Fruit fly (Drosophila melanogaster) whole organism, embryonic: ENCODE results near the gene Peritrophin-A.

ENCODE experiments used
- CG10274 ChIP-seq: fragments of 200-800 bp; sonication (Bioruptor generic); optimal IDR thresholded peaks from 3 replicates; lab custom pipeline; 2017; ENCODE audit warnings: missing biosample characterization, mild to moderate bottlenecking, missing genetic modification characterization
- CG12071 ChIP-seq: fragments of 200-800 bp; sonication (Bioruptor generic); optimal IDR thresholded peaks from 3 replicates; lab custom pipeline; 2018; ENCODE audit warnings: missing biosample characterization, mild to moderate bottlenecking, missing genetic modification characterization
- CG12219 ChIP-seq: fragments of 200-800 bp; sonication (Bioruptor generic); optimal IDR thresholded peaks from 3 replicates; lab custom pipeline; 2018; ENCODE audit warnings: missing biosample characterization, mild to moderate bottlenecking, missing genetic modification characterization
- CG12769 ChIP-seq: fragments of 200-800 bp; sonication (Bioruptor generic); optimal IDR thresholded peaks from 2 replicates; lab custom pipeline; 2019; ENCODE audit warnings: missing biosample characterization, mild to moderate bottlenecking, missing genetic modification characterization, moderate library complexity
- CG13296 ChIP-seq: fragments of 200-800 bp; sonication (Bioruptor generic); optimal IDR thresholded peaks from 3 replicates; lab custom pipeline; 2018; ENCODE audit warnings: missing biosample characterization, mild to moderate bottlenecking, missing genetic modification characterization
- CG13424 ChIP-seq: fragments of 200-800 bp; sonication (Bioruptor generic); optimal IDR thresholded peaks from 2 replicates; lab custom pipeline; 2019; ENCODE audit warnings: missing biosample characterization, mild to moderate bottlenecking, missing genetic modification characterization, moderate library complexity
- CG14050 ChIP-seq: fragments of 200-800 bp; sonication (Bioruptor generic); IDR thresholded peaks from 3 replicates; pipeline ENCODE4 v1.3.6; 2022; ENCODE audit warnings: missing biosample characterization, missing genetic modification characterization
- CG15269 ChIP-seq: fragments of 200-800 bp; sonication (Bioruptor generic); optimal IDR thresholded peaks from 2 replicates; lab custom pipeline; 2018; ENCODE audit warnings: missing biosample characterization, mild to moderate bottlenecking, missing genetic modification characterization, moderate library complexity
- CG1529 ChIP-seq: fragments of 200-800 bp; sonication (Bioruptor generic); optimal IDR thresholded peaks from 3 replicates; lab custom pipeline; 2018; ENCODE audit warnings: missing biosample characterization, missing genetic modification characterization
- CG15479 ChIP-seq: fragments of 200-800 bp; sonication (Bioruptor generic); optimal IDR thresholded peaks from 3 replicates; lab custom pipeline; 2019; ENCODE audit warnings: missing biosample characterization, mild to moderate bottlenecking, missing genetic modification characterization, moderate library complexity
- CG15696 ChIP-seq: fragments of 200-800 bp; sonication (Bioruptor generic); optimal IDR thresholded peaks from 2 replicates; lab custom pipeline; 2019; ENCODE audit warnings: missing biosample characterization, mild to moderate bottlenecking, missing genetic modification characterization, moderate library complexity
- CG18764 ChIP-seq: fragments of 200-800 bp; sonication (Bioruptor generic); optimal IDR thresholded peaks from 3 replicates; lab custom pipeline; 2016; ENCODE audit warnings: missing biosample characterization, missing genetic modification characterization
- CG2202 ChIP-seq: fragments of 200-800 bp; sonication (Bioruptor generic); optimal IDR thresholded peaks from 2 replicates; lab custom pipeline; 2018; ENCODE audit warnings: missing biosample characterization, mild to moderate bottlenecking, missing genetic modification characterization
- CG2678 ChIP-seq: fragments of 200-800 bp; sonication (Bioruptor generic); optimal IDR thresholded peaks from 3 replicates; lab custom pipeline; 2019; ENCODE audit warnings: missing biosample characterization, mild to moderate bottlenecking, missing genetic modification characterization, moderate library complexity
- CG2875 ChIP-seq: fragments of 200-800 bp; sonication (Bioruptor generic); optimal IDR thresholded peaks from 2 replicates; lab custom pipeline; 2017; ENCODE audit warnings: missing biosample characterization, mild to moderate bottlenecking, missing genetic modification characterization, missing genetic modification reagents
- CG33557 ChIP-seq: fragments of 200-800 bp; sonication (Bioruptor generic); optimal IDR thresholded peaks from 2 replicates; lab custom pipeline; 2019; ENCODE audit warnings: missing biosample characterization, mild to moderate bottlenecking, missing genetic modification characterization, moderate library complexity
- CG4820 ChIP-seq: fragments of 200-800 bp; sonication (Bioruptor generic); optimal IDR thresholded peaks from 3 replicates; lab custom pipeline; 2016; ENCODE audit warnings: missing biosample characterization, missing genetic modification characterization
- CG4854 ChIP-seq: fragments of 200-800 bp; sonication (Bioruptor generic); optimal IDR thresholded peaks from 2 replicates; lab custom pipeline; 2016; ENCODE audit warnings: missing biosample characterization, missing genetic modification characterization, inconsistent platforms
- CG7786 ChIP-seq: fragments of 200-800 bp; sonication (Bioruptor generic); optimal IDR thresholded peaks from 2 replicates; lab custom pipeline; 2016; ENCODE audit warnings: missing biosample characterization, missing genetic modification characterization
- CG8281 ChIP-seq: fragments of 200-800 bp; sonication (Bioruptor generic); optimal IDR thresholded peaks from 2 replicates; lab custom pipeline; 2018; ENCODE audit warnings: missing biosample characterization, mild to moderate bottlenecking, missing genetic modification characterization, moderate library complexity
- CG8478 ChIP-seq: fragments of >200 bp; optimal IDR thresholded peaks from 2 replicates; lab custom pipeline; 2018
- CG9215 ChIP-seq: fragments of 200-800 bp; sonication (Bioruptor generic); IDR thresholded peaks from 2 replicates; pipeline ENCODE4 v1.3.6; 2022; ENCODE audit warnings: missing biosample characterization, missing genetic modification characterization
- Camta ChIP-seq: fragments of 200-800 bp; sonication (Bioruptor generic); optimal IDR thresholded peaks from 2 replicates; lab custom pipeline; 2016; ENCODE audit warnings: missing biosample characterization, missing genetic modification characterization
- Dek ChIP-seq: fragments of 200-800 bp; sonication (Bioruptor generic); optimal IDR thresholded peaks from 3 replicates; lab custom pipeline; 2019; ENCODE audit warnings: missing biosample characterization, mild to moderate bottlenecking, missing genetic modification characterization, moderate library complexity
- Dip2 ChIP-seq: fragments of 200-800 bp; sonication (Bioruptor generic); IDR thresholded peaks from 2 replicates; pipeline ENCODE4 v1.3.6; 2022; ENCODE audit warnings: missing biosample characterization, missing genetic modification characterization
- Dip3 ChIP-seq: fragments of 200-800 bp; sonication (Bioruptor generic); optimal IDR thresholded peaks from 3 replicates; lab custom pipeline; 2016; ENCODE audit warnings: missing biosample characterization, missing genetic modification characterization
- E2f1 ChIP-seq: fragments of 200-800 bp; sonication (Bioruptor generic); IDR thresholded peaks from 2 replicates; pipeline ENCODE4 v1.3.6; 2022; ENCODE audit warnings: missing biosample characterization, missing genetic modification characterization
- Eip74EF ChIP-seq, 2 experiments: fragments of 200-800 bp in 1 of 2; fragments of >200 bp in 1 of 2; sonication (Bioruptor generic) in 1 of 2; optimal IDR thresholded peaks; 2 replicates each; lab custom pipeline; 2017 to 2019; ENCODE audit warnings: missing biosample characterization in 2 of 2, missing genetic modification characterization in 2 of 2, mild to moderate bottlenecking in 1 of 2, moderate library complexity in 1 of 2
- Ets65A ChIP-seq: fragments of 200-800 bp; sonication (Bioruptor generic); peaks from one replicate; lab custom pipeline; 2016; ENCODE audit warnings: missing biosample characterization, missing genetic modification characterization
- Hr78 ChIP-seq, 2 experiments: fragments of 200-800 bp in 1 of 2; fragments of >200 bp in 1 of 2; sonication (Bioruptor generic) in 1 of 2; optimal IDR thresholded peaks; 2 replicates each; lab custom pipeline; 2017 to 2019; ENCODE audit warnings: missing biosample characterization in 2 of 2, missing genetic modification characterization in 2 of 2, mild to moderate bottlenecking in 1 of 2, moderate library complexity in 1 of 2
- Mrtf ChIP-seq: fragments of 200-800 bp; sonication (Bioruptor generic); IDR thresholded peaks from 3 replicates; pipeline ENCODE4 v1.3.6; 2022; ENCODE audit warnings: missing biosample characterization, missing genetic modification characterization
- Nf-YB ChIP-seq: fragments of 200-800 bp; sonication (Bioruptor generic); optimal IDR thresholded peaks from 3 replicates; lab custom pipeline; 2019; ENCODE audit warnings: missing biosample characterization, mild to moderate bottlenecking, missing genetic modification characterization, moderate library complexity
- YL-1 ChIP-seq: fragments of 200-800 bp; sonication (Bioruptor generic); optimal IDR thresholded peaks from 3 replicates; lab custom pipeline; 2017; ENCODE audit warnings: missing biosample characterization, mild to moderate bottlenecking, missing genetic modification characterization
- bbx ChIP-seq: fragments of 200-800 bp; sonication (Bioruptor generic); IDR thresholded peaks from 2 replicates; pipeline ENCODE4 v1.3.6; 2022; ENCODE audit warnings: missing biosample characterization, missing genetic modification characterization; ENCODE audit not compliant: partially characterized antibody
- btn ChIP-seq: fragments of 200-800 bp; sonication (Bioruptor generic); optimal IDR thresholded peaks from 2 replicates; lab custom pipeline; 2016; ENCODE audit warnings: missing biosample characterization, missing genetic modification characterization
- eyg ChIP-seq: fragments of 200-800 bp; sonication (Bioruptor generic); optimal IDR thresholded peaks from 3 replicates; lab custom pipeline; 2016; ENCODE audit warnings: missing biosample characterization, missing genetic modification characterization
- fd64A ChIP-seq: fragments of 200-800 bp; sonication (Bioruptor generic); optimal IDR thresholded peaks from 3 replicates; lab custom pipeline; 2018; ENCODE audit warnings: missing biosample characterization, mild to moderate bottlenecking, missing genetic modification characterization
- gcm2 ChIP-seq: fragments of 200-800 bp; sonication (Bioruptor generic); optimal IDR thresholded peaks from 2 replicates; lab custom pipeline; 2016; ENCODE audit warnings: missing biosample characterization, missing genetic modification characterization
- ind ChIP-seq: fragments of 200-800 bp; sonication (Bioruptor generic); optimal IDR thresholded peaks from 3 replicates; lab custom pipeline; 2016; ENCODE audit warnings: missing biosample characterization, missing genetic modification characterization
- inv ChIP-seq: fragments of 200-800 bp; sonication (Bioruptor generic); IDR thresholded peaks from 2 replicates; pipeline ENCODE4 v1.3.6; 2022; ENCODE audit warnings: missing biosample characterization, missing genetic modification characterization; ENCODE audit not compliant: partially characterized antibody
- kah ChIP-seq: fragments of 200-800 bp; sonication (Bioruptor generic); optimal IDR thresholded peaks from 2 replicates; lab custom pipeline; 2018; ENCODE audit warnings: missing biosample characterization, mild to moderate bottlenecking, missing genetic modification characterization
- ken ChIP-seq: fragments of 200-800 bp; sonication (Bioruptor generic); IDR thresholded peaks from 3 replicates; pipeline ENCODE4 v1.3.6; 2022; ENCODE audit warnings: missing biosample characterization, missing genetic modification characterization
- mam ChIP-seq: fragments of 200-800 bp; sonication (Bioruptor generic); optimal IDR thresholded peaks from 3 replicates; lab custom pipeline; 2016; ENCODE audit warnings: missing biosample characterization, missing genetic modification characterization
- onecut ChIP-seq: fragments of 200-800 bp; sonication (Bioruptor generic); IDR thresholded peaks from 2 replicates; pipeline ENCODE4 v1.3.6; 2022; ENCODE audit warnings: missing biosample characterization, missing genetic modification characterization
- pnt ChIP-seq: fragments of 200-800 bp; sonication (Bioruptor generic); optimal IDR thresholded peaks from 3 replicates; lab custom pipeline; 2016; ENCODE audit warnings: missing biosample characterization, missing genetic modification characterization
- sc ChIP-seq, 3 experiments: fragments of >200 bp in 2 of 3; fragments of 200-800 bp in 1 of 3; sonication (Bioruptor generic) in 1 of 3; optimal IDR thresholded peaks; 2 replicates in 2 of 3; 3 replicates in 1 of 3; lab custom pipeline; 2017; ENCODE audit warnings: mild to moderate bottlenecking in 1 of 3, missing biosample characterization in 1 of 3, missing genetic modification characterization in 1 of 3, missing genetic modification reagents in 1 of 3
- sens ChIP-seq: fragments of 200-800 bp; sonication (Bioruptor generic); peaks from one replicate; lab custom pipeline; 2016; ENCODE audit warnings: missing biosample characterization, missing genetic modification characterization
- sr ChIP-seq: fragments of 200-800 bp; sonication (Bioruptor generic); IDR thresholded peaks from 3 replicates; pipeline ENCODE4 v1.3.6; 2022; ENCODE audit warnings: missing biosample characterization, missing genetic modification characterization
- trh ChIP-seq: fragments of 200-800 bp; sonication (Bioruptor generic); optimal IDR thresholded peaks from 2 replicates; lab custom pipeline; 2016; ENCODE audit warnings: missing biosample characterization, missing genetic modification characterization

The Peritrophin-A gene

dm6 chrX:20256849-20257590 is 12.6 kb downstream of the Peritrophin-A start, which contains the start of gene CG17065 (continued):
- 0 out of 2 replicates have a peak, but pooled peaks have one; percentile 30 for TF ChIP-seq inv (GFP tag; lab: Robert Waterston, UW)
- TF ChIP-seq trh: no peak
- no peak for TF ChIP-seq Nf-YB
- TF ChIP-seq gcm2: no peak
- no peak for TF ChIP-seq E2f1
- TF ChIP-seq CG1529 (GFP tag; lab: Kevin White, UChicago): no peak
- TF ChIP-seq CG12071 (GFP tag; lab: Kevin White, UChicago): no peak
- TF ChIP-seq CG8281: no peak
- no peak for TF ChIP-seq CG2875 (GFP tag; lab: Kevin White, UChicago)
- TF ChIP-seq btn: no peak
- no peak for TF ChIP-seq CG4854 (GFP tag; lab: Kevin White, UChicago)
- TF ChIP-seq CG13296 (GFP tag; lab: Kevin White, UChicago): no peak
- TF ChIP-seq Ets65A (GFP tag; lab: Kevin White, UChicago): peak; percentile 93
- no peak for TF ChIP-seq Eip74EF (GFP tag; optimal IDR thresholded peaks at IDR 0.05; lab: Kevin White, UChicago)
- no peak for TF ChIP-seq Dip2 (GFP tag; lab: Robert Waterston, UW)
- peak; percentile 37; the same call in 1 of the 2 replicates for TF ChIP-seq onecut (GFP tag; lab: Robert Waterston, UW)
- TF ChIP-seq CG14050 (GFP tag; lab: Robert Waterston, UW): no peak
- TF ChIP-seq sc (optimal IDR thresholded peaks at IDR 0.05; lab: Kevin White, UChicago): no peak
- TF ChIP-seq sc (GFP tag; optimal IDR thresholded peaks at IDR 0.05; lab: Kevin White, UChicago): no peak
- 0 out of 2 replicates have a peak, but pooled peaks have one; percentile 25 for TF ChIP-seq bbx (GFP tag; lab: Robert Waterston, UW)
- no peak for TF ChIP-seq eyg
- TF ChIP-seq CG15269: no peak
- peak; percentile 19 for TF ChIP-seq ind
- peak; percentile 22 for TF ChIP-seq CG15696
- TF ChIP-seq CG7786: no peak
- TF ChIP-seq CG10274 (GFP tag; lab: Kevin White, UChicago): no peak
- TF ChIP-seq CG4820 (GFP tag; lab: Kevin White, UChicago): peak; percentile 21
- no peak for TF ChIP-seq kah (GFP tag; lab: Kevin White, UChicago)
- TF ChIP-seq ken (GFP tag; lab: Robert Waterston, UW): 0 out of 3 replicates have a peak, but pooled peaks have one; percentile 10
- peak; percentile 46 for TF ChIP-seq mam (GFP tag; lab: Kevin White, UChicago)
- no peak for TF ChIP-seq Mrtf (GFP tag; lab: Robert Waterston, UW)
- TF ChIP-seq sens: peak; percentile 89
- no peak for TF ChIP-seq Hr78 (GFP tag; optimal IDR thresholded peaks at IDR 0.05; lab: Kevin White, UChicago)
- TF ChIP-seq CG12769 (tag; lab: Kevin White, UChicago): peak; percentile 31
- peak; percentile 26; the same call in 1 of the 2 replicates for TF ChIP-seq CG9215
- TF ChIP-seq Camta (GFP tag; lab: Kevin White, UChicago): no peak
- no peak for TF ChIP-seq CG8478 (lab: Kevin White, UChicago)
- TF ChIP-seq fd64A (GFP tag; lab: Kevin White, UChicago): no peak
- peak; percentile 18 for TF ChIP-seq Dip3 (GFP tag; lab: Kevin White, UChicago)
- TF ChIP-seq YL-1 (GFP tag; lab: Kevin White, UChicago): no peak
- TF ChIP-seq CG2678 (tag; lab: Kevin White, UChicago): no peak
- no peak for TF ChIP-seq CG12219 (GFP tag; lab: Kevin White, UChicago)
- no peak for TF ChIP-seq CG18764
- TF ChIP-seq sr (GFP tag; lab: Robert Waterston, UW): no peak
- peak; percentile 6 for TF ChIP-seq pnt (GFP tag; lab: Kevin White, UChicago)
- no peak for TF ChIP-seq CG15479
- TF ChIP-seq Dek (tag; lab: Kevin White, UChicago): no peak
- no peak for TF ChIP-seq CG2202 (tag; lab: Kevin White, UChicago)
- peak; percentile 27 for TF ChIP-seq CG13424 (tag; lab: Kevin White, UChicago)
- no peak for TF ChIP-seq CG33557 (GFP tag; lab: Kevin White, UChicago)
